Worm (Caenorhabditis elegans) whole organism, early embryonic: ENCODE results near the gene M162.7.

Source experiments
- pes-1 ChIP-seq: fragments of 200-800 bp; sonication (Bioruptor generic); IDR thresholded peaks from 2 replicates; pipeline ENCODE4 v1.3.6; 2022; ENCODE audit warnings: missing genetic modification reagents, missing genetic modification characterization, missing compliant biosample characterization
- tbx-37 ChIP-seq: fragments of 200-800 bp; sonication (Bioruptor generic); conservative IDR thresholded peaks from 2 replicates; pipeline ENCODE4 v1.3.6; 2022; ENCODE audit warnings: missing genetic modification reagents, missing genetic modification characterization, missing compliant biosample characterization

ce11 chrV:19820178-19820577 is 25.3 kb upstream of the M162.7 start:
- TF ChIP-seq tbx-37 (no peak), pes-1 (GFP tag; lab: Robert Waterston, UW) (no peak)
